Fruit fly (Drosophila melanogaster): ENCODE measurements around the gene CLS.

CLS gene

dm6 chr3R:25721030-25721429 is 33.9 kb upstream of the CLS start:
- TF ChIP-seq CG10669 (GFP tag; optimal IDR thresholded peaks at IDR 0.05) (no peak), Eip78C (GFP tag) (peak; percentile 53), svp (GFP tag) (peak; percentile 34)

dm6 chr3R:25720024-25720574 is 32.9 kb upstream of the CLS start:
- no peak for TF ChIP-seq topi (GFP tag; optimal IDR thresholded peaks at IDR 0.05)
- no peak for TF ChIP-seq svp (GFP tag)
- no peak for TF ChIP-seq dsx (GFP tag; optimal IDR thresholded peaks at IDR 0.05; ENCODE audit: poor library complexity, severe bottlenecking)
- TF ChIP-seq CG7368 (GFP tag; optimal IDR thresholded peaks at IDR 0.05), result no peak
- TF ChIP-seq CG34406 (GFP tag; optimal IDR thresholded peaks at IDR 0.05), result no peak
- TF ChIP-seq CG11294 (GFP tag; IDR thresholded peaks at IDR 0.05), result no peak
- TF ChIP-seq Hr39 (GFP tag; optimal IDR thresholded peaks at IDR 0.05), result no peak
- no peak for TF ChIP-seq OdsH (GFP tag; optimal IDR thresholded peaks at IDR 0.05)
- TF ChIP-seq fd85E (GFP tag; optimal IDR thresholded peaks at IDR 0.05), result no peak
- TF ChIP-seq CG3032 (tag; optimal IDR thresholded peaks at IDR 0.05), result no peak
- no peak for TF ChIP-seq Blimp-1 (GFP tag; optimal IDR thresholded peaks at IDR 0.05)
- no peak for TF ChIP-seq CG11902 (GFP tag; optimal IDR thresholded peaks at IDR 0.05)
- no peak for TF ChIP-seq Eip93F (GFP tag; optimal IDR thresholded peaks at IDR 0.05)
- no peak for TF ChIP-seq Sox14 (GFP tag; optimal IDR thresholded peaks at IDR 0.05)

DNA sequence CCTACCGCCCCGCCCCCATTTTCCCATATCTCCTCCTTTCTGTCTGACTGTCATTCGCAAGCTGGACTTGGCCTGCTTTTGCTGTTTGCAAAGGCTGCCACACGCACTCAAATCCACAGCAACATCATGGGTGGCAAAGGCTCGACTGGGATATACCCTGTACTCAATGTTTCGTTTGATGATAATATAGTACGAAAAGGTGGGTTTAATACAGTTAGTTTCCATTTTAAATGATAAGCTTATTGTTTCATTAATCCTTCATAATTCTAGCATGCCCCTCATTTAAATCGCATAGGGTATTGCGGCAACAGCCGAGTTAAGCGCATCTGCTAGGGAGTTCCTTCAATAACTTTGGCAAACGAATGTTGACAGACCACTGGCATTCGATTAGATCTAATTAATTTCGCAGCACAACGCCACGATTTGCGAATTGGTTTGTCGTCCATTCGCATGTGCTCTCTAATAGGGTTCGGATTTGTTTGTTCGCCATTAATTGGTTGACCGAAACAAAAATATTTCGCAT is 7.1 kb upstream of the CLS start:
- TF ChIP-seq acj6 (GFP tag; optimal IDR thresholded peaks at IDR 0.05), result no peak
- TF ChIP-seq CG11902 (GFP tag; optimal IDR thresholded peaks at IDR 0.05), result no peak
- no peak for TF ChIP-seq Sox14 (GFP tag; optimal IDR thresholded peaks at IDR 0.05)
- TF ChIP-seq Blimp-1 (GFP tag; optimal IDR thresholded peaks at IDR 0.05), result no peak
- TF ChIP-seq cyc (GFP tag; optimal IDR thresholded peaks at IDR 0.05), result no peak
- TF ChIP-seq Ets96B (tag; optimal IDR thresholded peaks at IDR 0.05), result no peak
- TF ChIP-seq CG8119 (GFP tag; IDR thresholded peaks at IDR 0.05), result no peak
- no peak for TF ChIP-seq CG9139 (GFP tag; optimal IDR thresholded peaks at IDR 0.05)
- TF ChIP-seq Hr4 (GFP tag; optimal IDR thresholded peaks at IDR 0.05), result no peak
- no peak for TF ChIP-seq dsx (GFP tag; optimal IDR thresholded peaks at IDR 0.05; ENCODE audit: poor library complexity, severe bottlenecking)

DNA sequence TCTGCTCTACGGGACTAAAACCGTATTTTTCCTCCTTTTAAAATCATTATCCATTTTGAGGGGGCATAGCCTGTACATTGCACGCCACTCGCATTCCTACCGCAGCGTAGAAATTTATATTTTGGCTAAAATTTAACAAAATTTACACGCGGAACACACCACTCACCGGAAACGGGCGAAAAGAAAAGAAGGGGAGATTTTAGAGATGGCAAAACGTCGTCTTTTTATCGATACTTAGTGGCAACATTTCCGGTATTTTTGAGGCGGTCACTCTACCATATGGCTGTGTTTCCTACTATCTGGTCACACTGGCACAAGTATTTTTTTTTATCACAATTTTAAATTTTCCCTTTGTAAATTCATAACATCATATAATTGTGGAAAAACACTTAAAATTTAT is 2.3 kb downstream of the CLS start, which contains the start of gene RpL27:
RpL27 (minus strand) TSS at position 193 of the 400 bp plus-strand sequence.
- TF ChIP-seq Ets21C (GFP tag; optimal IDR thresholded peaks at IDR 0.05), result peak; percentile 44
- TF ChIP-seq salr (GFP tag; optimal IDR thresholded peaks at IDR 0.05), result peak in 1 of 2 experiments; percentile 54
- peak; percentile 47 for TF ChIP-seq CG8319 (GFP tag; optimal IDR thresholded peaks at IDR 0.05)
- peak; percentile 66 for TF ChIP-seq Blimp-1 (GFP tag; optimal IDR thresholded peaks at IDR 0.05)
- TF ChIP-seq Ets96B (tag; optimal IDR thresholded peaks at IDR 0.05), result peak; percentile 39
- peak; percentile 58 for TF ChIP-seq Hr39 (GFP tag; optimal IDR thresholded peaks at IDR 0.05)
- TF ChIP-seq CG6808 (GFP tag; optimal IDR thresholded peaks at IDR 0.05), result peak; percentile 73
- no peak for TF ChIP-seq CG16779 (tag; optimal IDR thresholded peaks at IDR 0.05)
- TF ChIP-seq svp (GFP tag), result peak; percentile 66
- peak; percentile 21; the same call in 1 of the 2 replicates for TF ChIP-seq CG15336 (GFP tag; IDR thresholded peaks at IDR 0.05)
- peak; percentile 80 for TF ChIP-seq CG6163 (GFP tag; IDR thresholded peaks at IDR 0.05)
- peak; percentile 56 for TF ChIP-seq CG31627 (GFP tag; optimal IDR thresholded peaks at IDR 0.05)
- TF ChIP-seq CG11902 (GFP tag; optimal IDR thresholded peaks at IDR 0.05), result no peak
- no peak for TF ChIP-seq fkh (GFP tag; optimal IDR thresholded peaks at IDR 0.05)
- peak; percentile 78 for TF ChIP-seq lz (GFP tag; optimal IDR thresholded peaks at IDR 0.05)
- TF ChIP-seq Eip75B (GFP tag; optimal IDR thresholded peaks at IDR 0.05), result peak; percentile 71
- peak; percentile 25 for TF ChIP-seq Eip93F (GFP tag; optimal IDR thresholded peaks at IDR 0.05)
- peak; percentile 74 for TF ChIP-seq net (GFP tag; optimal IDR thresholded peaks at IDR 0.05)
- TF ChIP-seq topi (GFP tag; optimal IDR thresholded peaks at IDR 0.05), result peak; percentile 81
- TF ChIP-seq Sox14 (GFP tag; optimal IDR thresholded peaks at IDR 0.05), result peak; percentile 58
- no peak for TF ChIP-seq CG4318 (GFP tag; optimal IDR thresholded peaks at IDR 0.05)
- no peak for TF ChIP-seq CG6276 (GFP tag; optimal IDR thresholded peaks at IDR 0.05)
- no peak for TF ChIP-seq Sox15 (GFP tag; optimal IDR thresholded peaks at IDR 0.05)
- TF ChIP-seq OdsH (GFP tag; optimal IDR thresholded peaks at IDR 0.05), result peak; percentile 67
- peak; percentile 70 for TF ChIP-seq cyc (GFP tag; optimal IDR thresholded peaks at IDR 0.05)
- peak; percentile 75 for TF ChIP-seq CG3919 (GFP tag; optimal IDR thresholded peaks at IDR 0.05)
- peak; percentile 80 for TF ChIP-seq fd85E (GFP tag; optimal IDR thresholded peaks at IDR 0.05)
- no peak for TF ChIP-seq CG8632 (GFP tag; optimal IDR thresholded peaks at IDR 0.05)
- no peak for TF ChIP-seq CG10631 (GFP tag; optimal IDR thresholded peaks at IDR 0.05)
- peak; percentile 75 for TF ChIP-seq CG9139 (GFP tag; optimal IDR thresholded peaks at IDR 0.05)
- TF ChIP-seq CG6854 (GFP tag; optimal IDR thresholded peaks at IDR 0.05), result peak; percentile 93
- TF ChIP-seq Sox102F (GFP tag; optimal IDR thresholded peaks at IDR 0.05), result peak; percentile 76
- TF ChIP-seq CG3032 (tag; optimal IDR thresholded peaks at IDR 0.05), result peak; percentile 52
- TF ChIP-seq ss (GFP tag; optimal IDR thresholded peaks at IDR 0.05), result peak; percentile 65 to 81
